Worm (Caenorhabditis elegans) whole organism, L2 larva: ENCODE measurements around the gene srbc-77.

ENCODE experiments used
- C34F6.9 ChIP-seq: fragments of 150-350 bp; optimal IDR thresholded peaks from 2 replicates; lab custom pipeline; 2014; ENCODE audit warnings: missing biosample characterization, missing genetic modification characterization
- Y55F3AM.14 ChIP-seq: fragments of 200-800 bp; sonication (Bioruptor generic); optimal IDR thresholded peaks from 2 replicates; lab custom pipeline; 2018; ENCODE audit warnings: mild to moderate bottlenecking, missing genetic modification characterization, missing compliant biosample characterization
- ZK546.5 ChIP-seq: sonication (generic microtip); optimal IDR thresholded peaks from 2 replicates; lab custom pipeline; 2017; ENCODE audit warnings: missing biosample characterization, missing genetic modification characterization
- alr-1 ChIP-seq: fragments of 150-350 bp; optimal IDR thresholded peaks from 2 replicates; lab custom pipeline; 2014; ENCODE audit warnings: missing biosample characterization, missing genetic modification characterization
- blmp-1 ChIP-seq: sonication (generic microtip); optimal IDR thresholded peaks from 2 replicates; lab custom pipeline; 2017; ENCODE audit warnings: missing genetic modification characterization, mild to moderate bottlenecking, missing compliant biosample characterization, antibody characterized with exemption, moderate library complexity; ENCODE audit not compliant: insufficient read depth
- ceh-16 ChIP-seq: fragments of 150-350 bp; optimal IDR thresholded peaks from 2 replicates; lab custom pipeline; 2014; ENCODE audit warnings: missing biosample characterization, missing genetic modification characterization
- ceh-82 ChIP-seq: fragments of 150-350 bp; optimal IDR thresholded peaks from 2 replicates; lab custom pipeline; 2014; ENCODE audit warnings: missing biosample characterization, missing genetic modification characterization
- crh-2 ChIP-seq: sonication (generic microtip); optimal IDR thresholded peaks from 2 replicates; lab custom pipeline; 2017; ENCODE audit warnings: missing biosample characterization, missing genetic modification characterization
- egl-27 ChIP-seq: sonication (generic microtip); optimal IDR thresholded peaks from 3 replicates; lab custom pipeline; 2017; ENCODE audit warnings: missing biosample characterization, missing genetic modification reagents, missing genetic modification characterization
- elt-1 ChIP-seq: fragments of 150-350 bp; optimal IDR thresholded peaks from 2 replicates; lab custom pipeline; 2014; ENCODE audit warnings: missing biosample characterization, missing genetic modification characterization
- fos-1 ChIP-seq: fragments of 150-350 bp; optimal IDR thresholded peaks from 2 replicates; lab custom pipeline; 2014; ENCODE audit warnings: missing biosample characterization, missing genetic modification characterization
- lin-11 ChIP-seq: fragments of 150-350 bp; sonication (generic microtip); optimal IDR thresholded peaks from 2 replicates; lab custom pipeline; 2014; ENCODE audit warnings: missing biosample characterization, missing genetic modification characterization, inconsistent platforms, mixed read lengths
- lin-13 ChIP-seq: fragments of 150-350 bp; optimal IDR thresholded peaks from 2 replicates; lab custom pipeline; 2014; ENCODE audit warnings: missing biosample characterization, missing genetic modification reagents, missing genetic modification characterization
- lin-39 ChIP-seq: fragments of 150-350 bp; optimal IDR thresholded peaks from 2 replicates; lab custom pipeline; 2014; ENCODE audit warnings: missing biosample characterization, missing genetic modification reagents, missing genetic modification characterization
- lsy-2 ChIP-seq, 2 experiments: fragments of 150-350 bp in 1 of 2; sonication (generic microtip) in 1 of 2; optimal IDR thresholded peaks; 2 replicates each; lab custom pipeline; 2014 to 2017; ENCODE audit warnings: missing biosample characterization in 2 of 2, missing genetic modification characterization in 2 of 2
- mab-5 ChIP-seq: fragments of 150-350 bp; optimal IDR thresholded peaks from 2 replicates; lab custom pipeline; 2014; ENCODE audit warnings: missing biosample characterization, missing genetic modification characterization
- mbf-1 ChIP-seq: sonication (generic microtip); optimal IDR thresholded peaks from 2 replicates; lab custom pipeline; 2017; ENCODE audit warnings: missing biosample characterization, missing genetic modification characterization
- mdl-1 ChIP-seq, 2 experiments: fragments of 150-350 bp in 1 of 2; sonication (generic microtip) in 1 of 2; optimal IDR thresholded peaks; 2 replicates each; lab custom pipeline; 2017; ENCODE audit warnings: missing biosample characterization in 2 of 2, missing genetic modification characterization in 2 of 2
- nhr-11 ChIP-seq: fragments of 150-350 bp; optimal IDR thresholded peaks from 2 replicates; lab custom pipeline; 2014; ENCODE audit warnings: missing biosample characterization, missing genetic modification characterization
- nhr-129 ChIP-seq: fragments of 150-350 bp; optimal IDR thresholded peaks from 2 replicates; lab custom pipeline; 2014; ENCODE audit warnings: missing biosample characterization, missing genetic modification characterization
- nhr-21 ChIP-seq: fragments of 150-350 bp; optimal IDR thresholded peaks from 2 replicates; lab custom pipeline; 2014; ENCODE audit warnings: missing biosample characterization, missing genetic modification characterization
- nhr-237 ChIP-seq: fragments of 150-350 bp; optimal IDR thresholded peaks from 2 replicates; lab custom pipeline; 2014; ENCODE audit warnings: missing biosample characterization, missing genetic modification characterization
- nhr-25 ChIP-seq: fragments of 150-350 bp; sonication (generic microtip); optimal IDR thresholded peaks from 3 replicates; lab custom pipeline; 2014; ENCODE audit warnings: missing biosample characterization, missing genetic modification characterization
- nhr-77 ChIP-seq: fragments of 150-350 bp; optimal IDR thresholded peaks from 2 replicates; lab custom pipeline; 2014; ENCODE audit warnings: missing biosample characterization, missing genetic modification characterization
- sem-4 ChIP-seq: fragments of 150-350 bp; optimal IDR thresholded peaks from 2 replicates; lab custom pipeline; 2014; ENCODE audit warnings: missing biosample characterization, missing genetic modification reagents, missing genetic modification characterization
- skn-1 ChIP-seq: sonication (generic microtip); optimal IDR thresholded peaks from 2 replicates; lab custom pipeline; 2017; ENCODE audit warnings: missing biosample characterization, missing genetic modification characterization
- sma-9 ChIP-seq, 2 experiments: fragments of 150-350 bp in 1 of 2; sonication (generic microtip) in 1 of 2; optimal IDR thresholded peaks; 2 replicates each; lab custom pipeline; 2014 to 2016; ENCODE audit warnings: missing genetic modification characterization in 2 of 2, mild to moderate bottlenecking in 1 of 2, missing biosample characterization in 1 of 2, missing compliant biosample characterization in 1 of 2, missing genetic modification reagents in 1 of 2, moderate library complexity in 1 of 2
- unc-39 ChIP-seq: fragments of 150-350 bp; optimal IDR thresholded peaks from 2 replicates; lab custom pipeline; 2014; ENCODE audit warnings: missing biosample characterization, missing genetic modification characterization
- unc-55 ChIP-seq: fragments of 150-350 bp; sonication (generic microtip); optimal IDR thresholded peaks from 3 replicates; lab custom pipeline; 2014; ENCODE audit warnings: missing biosample characterization, missing genetic modification reagents, missing genetic modification characterization
- zag-1 ChIP-seq: fragments of 150-350 bp; optimal IDR thresholded peaks from 2 replicates; lab custom pipeline; 2014; ENCODE audit warnings: missing biosample characterization, missing genetic modification characterization
- ztf-1 ChIP-seq: fragments of 200-800 bp; sonication (Bioruptor generic); conservative IDR thresholded peaks from 2 replicates; pipeline ENCODE4 v1.3.6; 2022; ENCODE audit warnings: missing genetic modification characterization, missing compliant biosample characterization
- ztf-11 ChIP-seq: sonication (generic microtip); optimal IDR thresholded peaks from 2 replicates; lab custom pipeline; 2017; ENCODE audit warnings: missing biosample characterization, missing genetic modification characterization

Gene srbc-77

ce11 chrV:15917458-15917857 lies 12.5 kb upstream of the srbc-77 start, which contains the start of gene F35E8.9:
TSS of gene F35E8.9 (minus strand) at chrV:15917558.
- TF ChIP-seq unc-39 (tag; lab: Kevin White, UChicago) (no peak), mab-5 (tag; lab: Kevin White, UChicago) (no peak), lsy-2 (tag; optimal IDR thresholded peaks at IDR 0.05; lab: Kevin White, UChicago) (no peak), alr-1 (tag; lab: Kevin White, UChicago) (no peak), skn-1 (no peak), unc-55 (GFP tag; lab: Kevin White, UChicago) (no peak), nhr-77 (no peak), zag-1 (tag; lab: Kevin White, UChicago) (no peak), lin-39 (tag; lab: Kevin White, UChicago) (no peak)

ce11 chrV:15920273-15920672 lies 9.7 kb upstream of the srbc-77 start, which contains the start of gene F35E8.10:
TSS of gene F35E8.10 (minus strand) at chrV:15920373.
- TF ChIP-seq lin-39 (tag; lab: Kevin White, UChicago) (no peak), mbf-1 (tag; lab: Kevin White, UChicago) (no peak), ZK546.5 (no peak), nhr-77 (no peak), ceh-82 (no peak), nhr-237 (no peak), alr-1 (tag; lab: Kevin White, UChicago) (no peak)

- TF ChIP-seq blmp-1 (tag; lab: Kevin White, UChicago) (no peak), mdl-1 (tag; optimal IDR thresholded peaks at IDR 0.05; lab: Kevin White, UChicago) (no peak), ztf-1 (GFP tag; lab: Robert Waterston, UW) (no peak), lin-11 (tag; lab: Kevin White, UChicago) (no peak), mbf-1 (tag; lab: Kevin White, UChicago) (no peak), sem-4 (tag; lab: Kevin White, UChicago) (no peak), nhr-25 (tag; lab: Kevin White, UChicago) (no peak), lsy-2 (tag; optimal IDR thresholded peaks at IDR 0.05; lab: Kevin White, UChicago) (no peak), fos-1 (tag; lab: Kevin White, UChicago) (no peak)
Measured at ce11 chrV:15921102-15921501, 8.9 kb upstream of the srbc-77 start, which contains the start of gene cdr-1. TSS of gene cdr-1 (plus strand) at chrV:15921309.

- TF ChIP-seq nhr-21 (tag; lab: Kevin White, UChicago): no peak
- TF ChIP-seq nhr-25 (tag; lab: Kevin White, UChicago): no peak
- no peak for TF ChIP-seq lin-13 (GFP tag; lab: Kevin White, UChicago)
- no peak for TF ChIP-seq ztf-11 (tag; lab: Kevin White, UChicago)
- no peak for TF ChIP-seq nhr-129 (tag; lab: Kevin White, UChicago)
- no peak for TF ChIP-seq C34F6.9 (tag; lab: Kevin White, UChicago)
Measured at ce11 chrV:15922979-15923378, 7.0 kb upstream of the srbc-77 start, which contains the start of gene F35E8.13. TSS of gene F35E8.13 (plus strand) at chrV:15923279.

ce11 chrV:15924307-15924706 lies 5.7 kb upstream of the srbc-77 start, which contains the start of gene nhr-108:
TSS of gene nhr-108 (minus strand) at chrV:15924472.
- TF ChIP-seq lin-13 (GFP tag; lab: Kevin White, UChicago) (no peak), ceh-16 (tag; lab: Kevin White, UChicago) (no peak), fos-1 (tag; lab: Kevin White, UChicago) (no peak), elt-1 (tag; lab: Kevin White, UChicago) (no peak), blmp-1 (tag; lab: Kevin White, UChicago) (no peak), nhr-77 (no peak), nhr-11 (tag; lab: Kevin White, UChicago) (no peak), nhr-21 (tag; lab: Kevin White, UChicago) (no peak), ZK546.5 (no peak), sma-9 (GFP tag; optimal IDR thresholded peaks at IDR 0.05; lab: Kevin White, UChicago) (no peak), sma-9 (tag; optimal IDR thresholded peaks at IDR 0.05; lab: Kevin White, UChicago) (no peak), Y55F3AM.14 (GFP tag; lab: Kevin White, UChicago) (no peak), alr-1 (tag; lab: Kevin White, UChicago) (no peak), crh-2 (tag; lab: Kevin White, UChicago) (no peak)

ce11 chrV:15928325-15928724 lies 1.7 kb upstream of the srbc-77 start, which contains the start of gene pzf-1:
TSS of gene pzf-1 (minus strand) at chrV:15928425.
- TF ChIP-seq egl-27: no peak
- no peak for TF ChIP-seq zag-1 (tag; lab: Kevin White, UChicago)
- TF ChIP-seq nhr-129 (tag; lab: Kevin White, UChicago): no peak
- TF ChIP-seq mdl-1 (tag; optimal IDR thresholded peaks at IDR 0.05; lab: Kevin White, UChicago): no peak
- no peak for TF ChIP-seq ceh-16 (tag; lab: Kevin White, UChicago)
- TF ChIP-seq skn-1: no peak
- no peak for TF ChIP-seq unc-55 (GFP tag; lab: Kevin White, UChicago)
- no peak for TF ChIP-seq nhr-25 (tag; lab: Kevin White, UChicago)
- no peak for TF ChIP-seq C34F6.9 (tag; lab: Kevin White, UChicago)
- TF ChIP-seq, all 48 proteins: peak for 0
